Fruit fly (Drosophila melanogaster) whole organism, embryonic: ENCODE data around the gene Ids.
A peak's percentile ranks its signal among the peaks of the same experiment; 100 is the strongest.

Source experiments
- Asciz ChIP-seq: fragments of 200-800 bp; sonication (Bioruptor generic); optimal IDR thresholded peaks from 2 replicates; lab custom pipeline; 2017; ENCODE audit warnings: missing biosample characterization, mild to moderate bottlenecking, missing genetic modification characterization, missing genetic modification reagents
- Atf6 ChIP-seq: fragments of 200-800 bp; sonication (Bioruptor generic); IDR thresholded peaks from 2 replicates; pipeline ENCODE4 v1.3.6; 2022; ENCODE audit warnings: missing biosample characterization, missing genetic modification characterization
- BtbVII ChIP-seq: fragments of 200-800 bp; sonication (Bioruptor generic); optimal IDR thresholded peaks from 3 replicates; lab custom pipeline; 2017; ENCODE audit warnings: missing biosample characterization, mild to moderate bottlenecking, missing genetic modification characterization
- C15 ChIP-seq: fragments of 200-800 bp; sonication (Bioruptor generic); IDR thresholded peaks from 3 replicates; pipeline ENCODE4 v1.3.6; 2022; ENCODE audit warnings: missing biosample characterization, missing genetic modification characterization
- CG11398 ChIP-seq: fragments of 200-800 bp; sonication (Bioruptor generic); optimal IDR thresholded peaks from 2 replicates; lab custom pipeline; 2016; ENCODE audit warnings: missing biosample characterization, missing genetic modification characterization
- CG14667 ChIP-seq: fragments of 200-800 bp; sonication (Bioruptor generic); IDR thresholded peaks from 2 replicates; pipeline ENCODE4 v1.3.6; 2022; ENCODE audit warnings: missing biosample characterization, missing genetic modification characterization
- CG15269 ChIP-seq: fragments of 200-800 bp; sonication (Bioruptor generic); optimal IDR thresholded peaks from 2 replicates; lab custom pipeline; 2018; ENCODE audit warnings: missing biosample characterization, mild to moderate bottlenecking, missing genetic modification characterization, moderate library complexity
- CG1602 ChIP-seq: fragments of 200-800 bp; sonication (Bioruptor generic); optimal IDR thresholded peaks from 3 replicates; lab custom pipeline; 2016; ENCODE audit warnings: missing biosample characterization, missing genetic modification characterization
- CG17186 ChIP-seq: fragments of 200-800 bp; sonication (Bioruptor generic); optimal IDR thresholded peaks from 3 replicates; lab custom pipeline; 2017; ENCODE audit warnings: missing biosample characterization, missing genetic modification reagents, missing genetic modification characterization
- CG17328 ChIP-seq: fragments of 200-800 bp; sonication (Bioruptor generic); IDR thresholded peaks from 2 replicates; pipeline ENCODE4 v1.3.6; 2022; ENCODE audit warnings: missing biosample characterization, missing genetic modification characterization
- CG4404 ChIP-seq: fragments of 200-800 bp; sonication (Bioruptor generic); IDR thresholded peaks from 2 replicates; pipeline ENCODE4 v1.3.6; 2022; ENCODE audit warnings: missing biosample characterization, missing genetic modification characterization
- CG6254 ChIP-seq: fragments of 200-800 bp; sonication (Bioruptor generic); optimal IDR thresholded peaks from 3 replicates; lab custom pipeline; 2017; ENCODE audit warnings: mild to moderate bottlenecking, missing biosample characterization, missing genetic modification reagents, missing genetic modification characterization
- CG6813 ChIP-seq: fragments of 200-800 bp; sonication (Bioruptor generic); optimal IDR thresholded peaks from 2 replicates; lab custom pipeline; 2017; ENCODE audit warnings: missing biosample characterization, missing genetic modification characterization, mild to moderate bottlenecking, moderate library complexity, missing genetic modification reagents
- CG7372 ChIP-seq: fragments of 200-800 bp; sonication (Bioruptor generic); IDR thresholded peaks from 2 replicates; pipeline ENCODE4 v1.3.6; 2022; ENCODE audit warnings: missing biosample characterization, missing genetic modification characterization
- D ChIP-seq, 2 experiments: fragments of 200-800 bp in 1 of 2; fragments of >200 bp in 1 of 2; sonication (Bioruptor generic) in 1 of 2; optimal IDR thresholded peaks; 2 replicates in 1 of 2; 3 replicates in 1 of 2; lab custom pipeline; 2017; ENCODE audit warnings: mild to moderate bottlenecking in 1 of 2, missing biosample characterization in 1 of 2, missing genetic modification characterization in 1 of 2, missing genetic modification reagents in 1 of 2
- Dek ChIP-seq: fragments of 200-800 bp; sonication (Bioruptor generic); optimal IDR thresholded peaks from 3 replicates; lab custom pipeline; 2019; ENCODE audit warnings: missing biosample characterization, mild to moderate bottlenecking, missing genetic modification characterization, moderate library complexity
- Dfd ChIP-seq, 2 experiments: fragments of >200 bp; optimal IDR thresholded peaks; 2 replicates each; lab custom pipeline; 2017; ENCODE audit warnings: missing biosample characterization in 2 of 2, missing genetic modification characterization in 2 of 2
- Fer1 ChIP-seq: fragments of 200-800 bp; sonication (Bioruptor generic); optimal IDR thresholded peaks from 2 replicates; lab custom pipeline; 2017; ENCODE audit warnings: missing biosample characterization, mild to moderate bottlenecking, missing genetic modification characterization
- HLH4C ChIP-seq: fragments of 200-800 bp; sonication (Bioruptor generic); IDR thresholded peaks from 3 replicates; pipeline ENCODE4 v1.3.6; 2022; ENCODE audit warnings: missing biosample characterization, missing genetic modification characterization; ENCODE audit not compliant: partially characterized antibody
- Hr39 ChIP-seq: fragments of >200 bp; optimal IDR thresholded peaks from 2 replicates; lab custom pipeline; 2017
- Jarid2 ChIP-seq: fragments of 200-800 bp; sonication (Bioruptor generic); optimal IDR thresholded peaks from 3 replicates; lab custom pipeline; 2017; ENCODE audit warnings: mild to moderate bottlenecking, missing biosample characterization, missing genetic modification reagents, missing genetic modification characterization
- Lhr ChIP-seq: fragments of 200-800 bp; sonication (Bioruptor generic); optimal IDR thresholded peaks from 3 replicates; lab custom pipeline; 2017; ENCODE audit warnings: mild to moderate bottlenecking, missing biosample characterization, missing genetic modification reagents, missing genetic modification characterization
- Mes4 ChIP-seq: fragments of 200-800 bp; sonication (Bioruptor generic); optimal IDR thresholded peaks from 2 replicates; lab custom pipeline; 2016; ENCODE audit warnings: missing biosample characterization, missing genetic modification characterization
- Neu2 ChIP-seq: fragments of 200-800 bp; sonication (Bioruptor generic); optimal IDR thresholded peaks from 3 replicates; lab custom pipeline; 2016; ENCODE audit warnings: missing biosample characterization, missing genetic modification characterization, borderline replicate concordance
- Nf-YB ChIP-seq: fragments of 200-800 bp; sonication (Bioruptor generic); optimal IDR thresholded peaks from 3 replicates; lab custom pipeline; 2019; ENCODE audit warnings: missing biosample characterization, mild to moderate bottlenecking, missing genetic modification characterization, moderate library complexity
- Poxn ChIP-seq: fragments of 200-800 bp; sonication (Bioruptor generic); IDR thresholded peaks from 2 replicates; pipeline ENCODE4 v1.3.6; 2022; ENCODE audit warnings: missing biosample characterization, missing genetic modification characterization
- Rfx ChIP-seq: fragments of 200-800 bp; sonication (Bioruptor generic); IDR thresholded peaks from 2 replicates; pipeline ENCODE4 v1.3.6; 2022; ENCODE audit warnings: missing biosample characterization, missing genetic modification characterization
- Scr ChIP-seq: fragments of 200-800 bp; sonication (Bioruptor generic); IDR thresholded peaks from 2 replicates; pipeline ENCODE4 v1.3.6; 2022; ENCODE audit warnings: missing biosample characterization, missing genetic modification characterization; ENCODE audit not compliant: partially characterized antibody
- fd102C ChIP-seq: fragments of 200-800 bp; sonication (Bioruptor generic); optimal IDR thresholded peaks from 2 replicates; lab custom pipeline; 2018; ENCODE audit warnings: missing biosample characterization, mild to moderate bottlenecking, missing genetic modification characterization, moderate library complexity
- grn ChIP-seq: fragments of 200-800 bp; sonication (Bioruptor generic); optimal IDR thresholded peaks from 3 replicates; lab custom pipeline; 2017; ENCODE audit warnings: missing biosample characterization, missing genetic modification characterization
- gro ChIP-seq: fragments of 200-800 bp; sonication (Bioruptor generic); optimal IDR thresholded peaks from 2 replicates; lab custom pipeline; 2016; ENCODE audit warnings: missing biosample characterization, missing genetic modification characterization
- gsb ChIP-seq: fragments of 200-800 bp; sonication (Bioruptor generic); IDR thresholded peaks from 2 replicates; pipeline ENCODE4 v1.3.6; 2022; ENCODE audit warnings: missing biosample characterization, missing genetic modification characterization
- her ChIP-seq: fragments of 200-800 bp; sonication (Bioruptor generic); optimal IDR thresholded peaks from 2 replicates; lab custom pipeline; 2016; ENCODE audit warnings: missing biosample characterization, missing genetic modification characterization
- hkb ChIP-seq, 2 experiments: fragments of 200-800 bp in 1 of 2; fragments of >200 bp in 1 of 2; sonication (Bioruptor generic) in 1 of 2; IDR thresholded peaks in 1 of 2; optimal IDR thresholded peaks in 1 of 2; 2 replicates each; pipeline versions ENCODE4 v1.3.6 to Lab custom; 2017 to 2022; ENCODE audit warnings: missing biosample characterization in 1 of 2, missing genetic modification characterization in 1 of 2
- maf-S ChIP-seq: fragments of 200-800 bp; sonication (Bioruptor generic); optimal IDR thresholded peaks from 2 replicates; lab custom pipeline; 2016; ENCODE audit warnings: missing biosample characterization, missing genetic modification characterization
- nerfin-2 ChIP-seq: fragments of 200-800 bp; sonication (Bioruptor generic); IDR thresholded peaks from 2 replicates; pipeline ENCODE4 v1.3.6; 2022; ENCODE audit warnings: missing biosample characterization, missing genetic modification characterization; ENCODE audit not compliant: partially characterized antibody
- nmo ChIP-seq: fragments of 200-800 bp; sonication (Bioruptor generic); optimal IDR thresholded peaks from 2 replicates; lab custom pipeline; 2018; ENCODE audit warnings: missing biosample characterization, mild to moderate bottlenecking, missing genetic modification characterization, moderate library complexity
- phol ChIP-seq: fragments of 200-800 bp; sonication (Bioruptor generic); optimal IDR thresholded peaks from 3 replicates; lab custom pipeline; 2018; ENCODE audit warnings: missing biosample characterization, mild to moderate bottlenecking, missing genetic modification characterization, moderate library complexity
- pnt ChIP-seq: fragments of 200-800 bp; sonication (Bioruptor generic); optimal IDR thresholded peaks from 3 replicates; lab custom pipeline; 2016; ENCODE audit warnings: missing biosample characterization, missing genetic modification characterization
- psq ChIP-seq: fragments of 200-800 bp; sonication (Bioruptor generic); optimal IDR thresholded peaks from 2 replicates; lab custom pipeline; 2017; ENCODE audit warnings: missing biosample characterization, missing genetic modification characterization
- sd ChIP-seq: fragments of 200-800 bp; sonication (Bioruptor generic); optimal IDR thresholded peaks from 3 replicates; lab custom pipeline; 2018; ENCODE audit warnings: missing biosample characterization, mild to moderate bottlenecking, missing genetic modification characterization, moderate library complexity
- sens ChIP-seq: fragments of 200-800 bp; sonication (Bioruptor generic); peaks from one replicate; lab custom pipeline; 2016; ENCODE audit warnings: missing biosample characterization, missing genetic modification characterization
- sqz ChIP-seq: fragments of 200-800 bp; sonication (Bioruptor generic); optimal IDR thresholded peaks from 3 replicates; lab custom pipeline; 2018; ENCODE audit warnings: missing biosample characterization, mild to moderate bottlenecking, missing genetic modification characterization
- sr ChIP-seq: fragments of 200-800 bp; sonication (Bioruptor generic); IDR thresholded peaks from 3 replicates; pipeline ENCODE4 v1.3.6; 2022; ENCODE audit warnings: missing biosample characterization, missing genetic modification characterization
- trh ChIP-seq: fragments of 200-800 bp; sonication (Bioruptor generic); optimal IDR thresholded peaks from 2 replicates; lab custom pipeline; 2016; ENCODE audit warnings: missing biosample characterization, missing genetic modification characterization
- vvl ChIP-seq: fragments of 200-800 bp; sonication (Bioruptor generic); IDR thresholded peaks from 2 replicates; pipeline ENCODE4 v1.3.6; 2022; ENCODE audit warnings: missing biosample characterization, missing genetic modification characterization
- zfh2 ChIP-seq: fragments of 200-800 bp; sonication (Bioruptor generic); optimal IDR thresholded peaks from 2 replicates; lab custom pipeline; 2016; ENCODE audit warnings: missing biosample characterization, missing genetic modification characterization

Gene Ids

DNA sequence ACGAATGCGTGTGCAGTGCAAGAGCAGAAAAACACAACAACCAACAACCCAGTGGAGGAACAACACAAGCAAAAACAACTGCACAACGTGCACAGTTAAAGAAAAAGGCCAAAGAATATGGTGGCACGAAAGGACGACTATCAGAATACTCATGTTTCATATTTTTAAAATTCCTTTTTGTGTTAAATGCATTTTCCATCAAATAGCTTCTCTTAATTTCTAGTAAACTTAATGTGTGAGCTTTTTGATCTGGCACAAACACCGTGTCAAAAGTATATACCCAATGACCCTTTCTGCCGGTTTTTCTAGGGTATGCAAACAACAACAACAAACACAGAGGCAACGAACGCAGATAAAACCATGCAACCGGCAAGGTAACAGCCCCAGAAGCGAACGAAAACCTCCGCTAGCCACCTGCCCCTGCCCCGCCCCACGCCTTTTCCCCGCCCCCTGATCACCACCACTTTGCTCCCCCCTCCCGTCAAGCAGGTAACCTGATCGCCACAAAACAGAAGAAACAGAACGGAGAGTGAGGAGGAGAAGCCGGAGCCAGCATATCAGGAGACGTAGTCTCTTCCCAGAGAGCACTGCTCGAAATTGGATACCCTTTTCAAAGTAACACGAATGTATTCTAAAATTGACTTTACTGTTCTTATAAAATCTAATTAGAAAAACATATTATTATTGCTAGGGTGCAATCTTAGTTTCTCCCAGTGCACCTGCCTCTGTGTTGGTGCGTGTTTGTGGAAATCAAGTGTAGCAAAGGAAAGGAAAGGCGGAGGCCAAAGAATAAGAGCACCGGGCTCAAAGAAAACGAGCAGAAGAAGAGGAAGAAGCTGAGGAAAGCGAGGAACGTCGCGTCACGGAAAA is 17.0 kb downstream of the Ids start (continued):
- TF ChIP-seq grn (GFP tag; lab: Kevin White, UChicago): peak; percentile 49
- TF ChIP-seq fd102C (GFP tag; lab: Kevin White, UChicago): peak; percentile 91
- TF ChIP-seq vvl (GFP tag; lab: Robert Waterston, UW): peak; percentile 91
- peak; percentile 98 for TF ChIP-seq CG17328 (GFP tag; lab: Robert Waterston, UW)
- no peak for TF ChIP-seq Rfx (GFP tag; lab: Robert Waterston, UW)
- peak; percentile 84 for TF ChIP-seq her
- TF ChIP-seq sr (GFP tag; lab: Robert Waterston, UW): peak; percentile 77
- peak; percentile 95 for TF ChIP-seq CG4404
- no peak for TF ChIP-seq Dfd (GFP tag; optimal IDR thresholded peaks at IDR 0.05; lab: Kevin White, UChicago)
- TF ChIP-seq CG14667 (GFP tag; lab: Robert Waterston, UW): peak; percentile 87
- no peak for TF ChIP-seq Dek (tag; lab: Kevin White, UChicago)
- no peak for TF ChIP-seq HLH4C (GFP tag; lab: Robert Waterston, UW)
- TF ChIP-seq Mes4 (GFP tag; lab: Kevin White, UChicago): peak; percentile 88
- peak; percentile 78 for TF ChIP-seq CG15269 (tag; lab: Kevin White, UChicago)
- TF ChIP-seq Lhr (GFP tag; lab: Kevin White, UChicago): peak; percentile 85
- peak; percentile 91 for TF ChIP-seq CG11398 (GFP tag; lab: Kevin White, UChicago)
- peak; percentile 86 for TF ChIP-seq CG6254 (GFP tag; lab: Kevin White, UChicago)
- TF ChIP-seq Nf-YB (GFP tag; lab: Kevin White, UChicago): peak; percentile 77
- peak; percentile 93 for TF ChIP-seq phol (tag; lab: Kevin White, UChicago)
- TF ChIP-seq gro (GFP tag; lab: Kevin White, UChicago): no peak
- TF ChIP-seq Asciz (GFP tag; lab: Kevin White, UChicago): peak; percentile 80
- TF ChIP-seq nerfin-2 (GFP tag; lab: Robert Waterston, UW): no peak
- peak; percentile 49 for TF ChIP-seq CG7372 (GFP tag; lab: Robert Waterston, UW)
- peak; percentile 94 for TF ChIP-seq pnt (GFP tag; lab: Kevin White, UChicago)

DNA sequence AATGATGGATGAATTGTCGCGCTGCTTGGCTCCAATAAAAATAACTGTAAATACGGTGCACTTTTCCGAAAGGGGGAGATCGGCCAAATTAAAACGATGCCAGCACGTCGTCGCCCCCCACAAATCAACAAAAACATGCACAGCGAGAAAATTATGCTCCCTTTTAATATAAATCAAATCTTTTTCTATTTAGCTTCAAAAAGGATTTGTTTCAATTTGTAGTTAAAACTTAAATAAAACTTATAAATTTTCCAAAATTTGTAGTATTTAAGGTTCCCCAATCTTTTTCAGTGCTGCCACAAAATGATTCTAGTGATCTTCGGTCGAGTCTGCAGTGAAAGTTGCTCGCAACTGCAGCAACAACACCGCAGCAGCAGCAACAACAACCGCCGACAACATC is 18.0 kb downstream of the Ids start:
- TF ChIP-seq pnt (GFP tag; lab: Kevin White, UChicago) (peak; percentile 65), sqz (GFP tag; lab: Kevin White, UChicago) (peak; percentile 90), Fer1 (GFP tag; lab: Kevin White, UChicago) (peak; percentile 26), Mes4 (GFP tag; lab: Kevin White, UChicago) (peak; percentile 70), BtbVII (GFP tag; lab: Kevin White, UChicago) (peak; percentile 60), zfh2 (GFP tag; lab: Kevin White, UChicago) (no peak), sens (GFP tag; lab: Kevin White, UChicago) (peak; percentile 99), maf-S (GFP tag; lab: Kevin White, UChicago) (peak; percentile 58), CG17186 (GFP tag; lab: Kevin White, UChicago) (peak; percentile 65), nmo (GFP tag; lab: Kevin White, UChicago) (peak; percentile 96), hkb (optimal IDR thresholded peaks at IDR 0.05; lab: Kevin White, UChicago) (no peak), hkb (GFP tag; IDR thresholded peaks at IDR 0.05; lab: Robert Waterston, UW) (peak; percentile 79), psq (GFP tag; lab: Kevin White, UChicago) (peak; percentile 32), Hr39 (no peak), CG6813 (GFP tag; lab: Kevin White, UChicago) (peak; percentile 68), gsb (no peak), Atf6 (GFP tag; lab: Robert Waterston, UW) (peak; percentile 20; the same call in 1 of the 2 replicates), Jarid2 (GFP tag; lab: Kevin White, UChicago) (peak; percentile 48), Neu2 (GFP tag; lab: Kevin White, UChicago) (no peak), D (optimal IDR thresholded peaks at IDR 0.05; lab: Kevin White, UChicago) (no peak), D (GFP tag; optimal IDR thresholded peaks at IDR 0.05; lab: Kevin White, UChicago) (peak; percentile 95), CG1602 (GFP tag; lab: Kevin White, UChicago) (peak; percentile 89), sd (peak; percentile 40), trh (peak; percentile 58), Scr (no peak), Poxn (GFP tag; lab: Robert Waterston, UW) (no peak), CG17328 (GFP tag; lab: Robert Waterston, UW) (peak; percentile 95), C15 (no peak)
